Fruit fly (Drosophila melanogaster): ENCODE data around the gene CG8478.

The CG8478 gene

dm6 chr3R:9808946-9809545, 45.6 kb downstream of the CG8478 start, which contains the start of gene FBXO11 (continued):
- TF ChIP-seq Eip93F (GFP tag; optimal IDR thresholded peaks at IDR 0.05) (peak; percentile 25), Hr39 (GFP tag; optimal IDR thresholded peaks at IDR 0.05) (no peak), dsx (GFP tag; optimal IDR thresholded peaks at IDR 0.05; ENCODE audit: poor library complexity, severe bottlenecking) (no peak), salr (GFP tag; optimal IDR thresholded peaks at IDR 0.05) (peak in 1 of 2 experiments; percentile 19), CG3032 (tag; optimal IDR thresholded peaks at IDR 0.05) (no peak), Eip78C (GFP tag) (peak; percentile 84), CG6163 (GFP tag; IDR thresholded peaks at IDR 0.05) (peak; percentile 98), eg (GFP tag; IDR thresholded peaks at IDR 0.05) (peak; percentile 80), Blimp-1 (GFP tag; optimal IDR thresholded peaks at IDR 0.05) (peak; percentile 33), Sox102F (GFP tag; optimal IDR thresholded peaks at IDR 0.05) (no peak), CG6792 (GFP tag; optimal IDR thresholded peaks at IDR 0.05) (peak; percentile 7), CG16779 (tag; optimal IDR thresholded peaks at IDR 0.05) (peak; percentile 77), CG32006 (GFP tag; optimal IDR thresholded peaks at IDR 0.05) (no peak), OdsH (GFP tag; optimal IDR thresholded peaks at IDR 0.05) (no peak), CG8119 (GFP tag; IDR thresholded peaks at IDR 0.05) (peak; percentile 60; the same call in 2 of the 3 replicates), spab (GFP tag; optimal IDR thresholded peaks at IDR 0.05) (no peak), Ets96B (tag; optimal IDR thresholded peaks at IDR 0.05) (peak; percentile 53), pdm3 (GFP tag; optimal IDR thresholded peaks at IDR 0.05) (no peak)

dm6 chr3R:9812447-9812846, 49.0 kb downstream of the CG8478 start, which contains the start of gene CG8534:
TSS of gene CG8534 (plus strand) at chr3R:9812747.
- TF ChIP-seq salr (GFP tag; optimal IDR thresholded peaks at IDR 0.05) (no peak), Sox102F (GFP tag; optimal IDR thresholded peaks at IDR 0.05) (no peak), pdm3 (GFP tag; optimal IDR thresholded peaks at IDR 0.05) (no peak), cyc (GFP tag; optimal IDR thresholded peaks at IDR 0.05) (no peak), Ets96B (tag; optimal IDR thresholded peaks at IDR 0.05) (no peak), net (GFP tag; optimal IDR thresholded peaks at IDR 0.05) (no peak)

- TF ChIP-seq CG4318 (GFP tag; optimal IDR thresholded peaks at IDR 0.05) (no peak), CG10669 (GFP tag; optimal IDR thresholded peaks at IDR 0.05) (no peak), Eip75B (GFP tag; optimal IDR thresholded peaks at IDR 0.05) (no peak), Ets96B (tag; optimal IDR thresholded peaks at IDR 0.05) (no peak), Gug (GFP tag; IDR thresholded peaks at IDR 0.05) (no peak), CG6163 (GFP tag; IDR thresholded peaks at IDR 0.05) (no peak), svp (GFP tag) (no peak), CG11902 (GFP tag; optimal IDR thresholded peaks at IDR 0.05) (no peak), Blimp-1 (GFP tag; optimal IDR thresholded peaks at IDR 0.05) (no peak), CG6792 (GFP tag; optimal IDR thresholded peaks at IDR 0.05) (no peak), fd59A (GFP tag; optimal IDR thresholded peaks at IDR 0.05) (no peak), spab (GFP tag; optimal IDR thresholded peaks at IDR 0.05) (no peak), fkh (GFP tag; optimal IDR thresholded peaks at IDR 0.05) (no peak)
Observed at dm6 chr3R:9813861-9814260, 50.4 kb downstream of the CG8478 start, which contains the start of gene eloF. TSS of gene eloF (plus strand) at chr3R:9814161.
